Fruit fly (Drosophila melanogaster): Measurements from ENCODE around the gene elm.

DNA sequence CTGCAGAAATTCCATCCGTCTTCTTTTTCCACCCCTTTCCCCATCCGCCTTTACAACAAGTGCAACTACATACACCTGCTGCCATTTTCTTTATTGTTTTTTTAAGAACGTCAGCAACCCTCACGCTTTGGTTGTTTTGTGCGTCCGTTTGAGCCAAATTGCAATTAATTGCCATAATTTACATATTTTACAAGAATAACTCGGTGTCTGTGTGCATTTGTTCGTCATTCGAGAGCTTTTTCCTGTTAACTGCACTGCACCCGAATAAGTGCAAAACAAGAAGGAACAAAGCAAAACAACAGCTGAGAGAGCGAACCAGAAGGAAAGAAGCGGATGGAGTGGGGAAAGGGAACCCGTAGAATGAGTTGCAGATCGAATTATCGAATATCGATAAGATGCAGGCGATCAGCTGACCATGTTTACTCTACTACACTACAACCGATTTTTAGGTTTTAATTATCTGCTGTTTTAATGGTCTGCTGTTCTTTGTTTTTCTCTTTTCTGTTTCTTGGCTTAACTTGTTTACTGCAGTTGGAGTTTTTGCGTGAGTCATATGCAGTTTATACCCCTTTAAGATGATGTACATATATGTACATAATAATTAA is 16.1 kb upstream of the elm start:
- TF ChIP-seq pan (optimal IDR thresholded peaks at IDR 0.05) (no peak), CG8478 (optimal IDR thresholded peaks at IDR 0.05) (no peak), psq (optimal IDR thresholded peaks at IDR 0.05) (no peak), usp (GFP tag; optimal IDR thresholded peaks at IDR 0.05) (no peak), EcR (GFP tag; optimal IDR thresholded peaks at IDR 0.05) (no peak)

Data from whole organism.